Worm (Caenorhabditis elegans) whole organism, L3 larva: Measurements from ENCODE around the gene T04F3.1.

ENCODE experiments used
- R02D3.7 ChIP-seq: fragments of 150-350 bp; optimal IDR thresholded peaks from 2 replicates; lab custom pipeline; 2014; ENCODE audit warnings: missing biosample characterization, missing genetic modification characterization
- ZK546.5 ChIP-seq: sonication (generic microtip); optimal IDR thresholded peaks from 2 replicates; lab custom pipeline; 2017; ENCODE audit warnings: missing biosample characterization, missing genetic modification characterization
- aly-2 ChIP-seq: fragments of 150-350 bp; optimal IDR thresholded peaks from 2 replicates; lab custom pipeline; 2014; ENCODE audit warnings: missing biosample characterization, missing genetic modification characterization
- ama-1 ChIP-seq: fragments of 150-350 bp; optimal IDR thresholded peaks from 2 replicates; lab custom pipeline; 2018
- ceh-16 ChIP-seq: sonication (generic microtip); optimal IDR thresholded peaks from 2 replicates; lab custom pipeline; 2017; ENCODE audit warnings: missing biosample characterization, missing genetic modification characterization
- ceh-28 ChIP-seq: fragments of 150-350 bp; optimal IDR thresholded peaks from 2 replicates; lab custom pipeline; 2014; ENCODE audit warnings: missing biosample characterization, missing genetic modification reagents, missing genetic modification characterization
- ceh-9 ChIP-seq: sonication (generic microtip); optimal IDR thresholded peaks from 2 replicates; lab custom pipeline; 2018; ENCODE audit warnings: missing biosample characterization, missing genetic modification characterization
- daf-12 ChIP-seq: fragments of 150-350 bp; optimal IDR thresholded peaks from 2 replicates; lab custom pipeline; 2014; ENCODE audit warnings: missing biosample characterization, missing genetic modification reagents, missing genetic modification characterization
- egl-5 ChIP-seq: fragments of 150-350 bp; optimal IDR thresholded peaks from 2 replicates; lab custom pipeline; 2017; ENCODE audit warnings: missing biosample characterization, missing genetic modification reagents, missing genetic modification characterization, inconsistent platforms
- elt-1 ChIP-seq: fragments of 150-350 bp; optimal IDR thresholded peaks from 2 replicates; lab custom pipeline; 2014; ENCODE audit warnings: missing biosample characterization, missing genetic modification characterization
- elt-2 ChIP-seq: sonication (generic microtip); optimal IDR thresholded peaks from 2 replicates; lab custom pipeline; 2016; ENCODE audit warnings: missing genetic modification reagents, mild to moderate bottlenecking, missing genetic modification characterization, missing compliant biosample characterization
- elt-3 ChIP-seq, 3 experiments: fragments of 150-350 bp in 1 of 3; sonication (generic microtip) in 2 of 3; optimal IDR thresholded peaks; 2 replicates in 2 of 3; 4 replicates in 1 of 3; lab custom pipeline; 2014 to 2017; ENCODE audit warnings: missing biosample characterization in 3 of 3, missing genetic modification characterization in 3 of 3
- eor-1 ChIP-seq, 2 experiments: fragments of 150-350 bp; optimal IDR thresholded peaks; 2 replicates each; lab custom pipeline; 2014 to 2018; ENCODE audit warnings: missing biosample characterization in 2 of 2, missing genetic modification characterization in 2 of 2
- fkh-10 ChIP-seq: sonication (generic microtip); optimal IDR thresholded peaks from 2 replicates; lab custom pipeline; 2017; ENCODE audit warnings: missing biosample characterization, missing genetic modification reagents, missing genetic modification characterization
- fkh-2 ChIP-seq: fragments of 150-350 bp; optimal IDR thresholded peaks from 2 replicates; lab custom pipeline; 2014; ENCODE audit warnings: missing biosample characterization, missing genetic modification reagents, missing genetic modification characterization
- fos-1 ChIP-seq: fragments of 150-350 bp; optimal IDR thresholded peaks from 2 replicates; lab custom pipeline; 2014; ENCODE audit warnings: missing biosample characterization, missing genetic modification characterization
- hmg-11 ChIP-seq: sonication (generic microtip); optimal IDR thresholded peaks from 2 replicates; lab custom pipeline; 2016; ENCODE audit warnings: missing genetic modification characterization, missing compliant biosample characterization
- jun-1 ChIP-seq: fragments of 150-350 bp; optimal IDR thresholded peaks from 2 replicates; lab custom pipeline; 2014; ENCODE audit warnings: missing biosample characterization, missing genetic modification reagents, missing genetic modification characterization
- lin-15B ChIP-seq: fragments of 150-350 bp; optimal IDR thresholded peaks from 2 replicates; lab custom pipeline; 2014; ENCODE audit warnings: missing biosample characterization, missing genetic modification characterization
- lin-39 ChIP-seq: fragments of 150-350 bp; optimal IDR thresholded peaks from 2 replicates; lab custom pipeline; 2018; ENCODE audit warnings: missing biosample characterization, missing genetic modification reagents, missing genetic modification characterization
- lsy-12 ChIP-seq: sonication (generic microtip); optimal IDR thresholded peaks from 2 replicates; lab custom pipeline; 2016; ENCODE audit warnings: mild to moderate bottlenecking, missing genetic modification characterization, missing compliant biosample characterization
- mdl-1 ChIP-seq: fragments of 150-350 bp; optimal IDR thresholded peaks from 2 replicates; lab custom pipeline; 2014; ENCODE audit warnings: missing biosample characterization, missing genetic modification characterization
- mml-1 ChIP-seq: fragments of 150-350 bp; sonication (generic microtip); optimal IDR thresholded peaks from 3 replicates; lab custom pipeline; 2014; ENCODE audit warnings: missing biosample characterization, missing genetic modification characterization
- nfya-1 ChIP-seq: sonication (generic microtip); optimal IDR thresholded peaks from 2 replicates; lab custom pipeline; 2017; ENCODE audit warnings: missing genetic modification characterization, mild to moderate bottlenecking, missing compliant biosample characterization, antibody characterized with exemption, moderate library complexity; ENCODE audit not compliant: insufficient read depth
- nhr-11 ChIP-seq: fragments of 150-350 bp; optimal IDR thresholded peaks from 2 replicates; lab custom pipeline; 2014; ENCODE audit warnings: missing biosample characterization, missing genetic modification characterization
- nhr-12 ChIP-seq: fragments of 150-350 bp; optimal IDR thresholded peaks from 2 replicates; lab custom pipeline; 2014; ENCODE audit warnings: missing biosample characterization, missing genetic modification characterization
- nhr-23 ChIP-seq: fragments of 150-350 bp; optimal IDR thresholded peaks from 2 replicates; lab custom pipeline; 2014; ENCODE audit warnings: missing biosample characterization, missing genetic modification reagents, missing genetic modification characterization
- nhr-237 ChIP-seq: fragments of 150-350 bp; optimal IDR thresholded peaks from 2 replicates; lab custom pipeline; 2014; ENCODE audit warnings: missing biosample characterization, missing genetic modification characterization
- nhr-25 ChIP-seq: sonication (generic microtip); optimal IDR thresholded peaks from 2 replicates; lab custom pipeline; 2017; ENCODE audit warnings: missing biosample characterization, missing genetic modification characterization
- nhr-28 ChIP-seq: fragments of 150-350 bp; optimal IDR thresholded peaks from 2 replicates; lab custom pipeline; 2014; ENCODE audit warnings: missing biosample characterization, missing genetic modification characterization
- nhr-43 ChIP-seq: sonication (generic microtip); optimal IDR thresholded peaks from 2 replicates; lab custom pipeline; 2016; ENCODE audit warnings: mild to moderate bottlenecking, missing genetic modification characterization, missing compliant biosample characterization; ENCODE audit not compliant: poor library complexity, severe bottlenecking
- nhr-67 ChIP-seq: fragments of 150-350 bp; optimal IDR thresholded peaks from 2 replicates; lab custom pipeline; 2014; ENCODE audit warnings: missing biosample characterization, missing genetic modification characterization
- nhr-76 ChIP-seq: fragments of 150-350 bp; sonication (generic microtip); optimal IDR thresholded peaks from 5 replicates; lab custom pipeline; 2014; ENCODE audit warnings: missing biosample characterization, missing genetic modification characterization
- nhr-77 ChIP-seq: fragments of 150-350 bp; optimal IDR thresholded peaks from 2 replicates; lab custom pipeline; 2014; ENCODE audit warnings: missing biosample characterization, missing genetic modification characterization
- pha-4 ChIP-seq: fragments of 150-350 bp; optimal IDR thresholded peaks from 2 replicates; lab custom pipeline; 2014; ENCODE audit warnings: missing biosample characterization, missing genetic modification reagents, missing genetic modification characterization
- pqm-1 ChIP-seq: fragments of 150-350 bp; optimal IDR thresholded peaks from 2 replicates; lab custom pipeline; 2017; ENCODE audit warnings: missing biosample characterization, missing genetic modification characterization, inconsistent platforms
- sea-2 ChIP-seq: fragments of 150-350 bp; sonication (generic microtip); optimal IDR thresholded peaks from 4 replicates; lab custom pipeline; 2014; ENCODE audit warnings: missing biosample characterization, missing genetic modification reagents, missing genetic modification characterization
- skn-1 ChIP-seq: fragments of 150-350 bp; optimal IDR thresholded peaks from 2 replicates; lab custom pipeline; 2014; ENCODE audit warnings: missing biosample characterization, missing genetic modification characterization
- snpc-4 ChIP-seq: fragments of 150-350 bp; optimal IDR thresholded peaks from 2 replicates; lab custom pipeline; 2014; ENCODE audit warnings: missing biosample characterization, missing genetic modification characterization
- tbx-2 ChIP-seq: sonication (generic microtip); optimal IDR thresholded peaks from 2 replicates; lab custom pipeline; 2016; ENCODE audit warnings: mild to moderate bottlenecking, missing genetic modification characterization, missing compliant biosample characterization
- unc-39 ChIP-seq: sonication (generic microtip); optimal IDR thresholded peaks from 4 replicates; lab custom pipeline; 2017; ENCODE audit warnings: missing biosample characterization, missing genetic modification characterization
- unc-62 ChIP-seq: fragments of 150-350 bp; sonication (generic microtip); optimal IDR thresholded peaks from 4 replicates; lab custom pipeline; 2014; ENCODE audit warnings: missing biosample characterization, missing genetic modification reagents, missing genetic modification characterization
- zag-1 ChIP-seq: fragments of 150-350 bp; optimal IDR thresholded peaks from 2 replicates; lab custom pipeline; 2014; ENCODE audit warnings: missing biosample characterization, missing genetic modification characterization
- ztf-11 ChIP-seq: fragments of 150-350 bp; optimal IDR thresholded peaks from 2 replicates; lab custom pipeline; 2014; ENCODE audit warnings: missing biosample characterization, missing genetic modification characterization
- ztf-4 ChIP-seq: fragments of 150-350 bp; optimal IDR thresholded peaks from 2 replicates; lab custom pipeline; 2014; ENCODE audit warnings: missing biosample characterization, missing genetic modification characterization

T04F3.1 gene

DNA sequence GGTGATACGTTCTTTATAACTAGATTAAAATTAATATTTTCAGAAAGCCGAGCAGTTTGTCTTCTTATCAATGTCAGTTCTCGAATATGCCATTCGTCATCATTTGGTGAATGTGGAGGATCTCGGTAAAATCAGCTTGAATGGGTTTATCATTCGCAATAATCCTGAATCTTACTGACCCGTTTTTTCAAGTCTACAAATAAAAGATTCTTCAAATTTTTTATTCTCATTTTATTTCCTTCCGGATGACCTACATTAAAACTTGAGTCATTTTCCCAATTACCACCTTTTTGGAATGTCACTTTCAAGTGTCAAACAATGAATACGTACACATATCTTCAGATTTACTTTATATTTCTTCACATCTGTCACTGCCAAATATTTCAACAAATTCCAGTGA is 20.5 kb downstream of the T04F3.1 start, which contains the start of gene T04F3.5:
Gene T04F3.5 (plus strand): TSS at position 301 of the 400 bp plus-strand sequence.
- TF ChIP-seq tbx-2 (tag; lab: Kevin White, UChicago): no peak
- no peak for TF ChIP-seq pqm-1
- no peak for TF ChIP-seq ztf-11
- TF ChIP-seq sea-2 (GFP tag; lab: Kevin White, UChicago): no peak
- TF ChIP-seq nhr-12 (tag; lab: Kevin White, UChicago): no peak
- TF ChIP-seq lin-15B: no peak
- TF ChIP-seq mml-1: no peak
- no peak for TF ChIP-seq elt-1 (tag; lab: Kevin White, UChicago)
- TF ChIP-seq elt-3 (tag; optimal IDR thresholded peaks at IDR 0.05; lab: Kevin White, UChicago): no peak

DNA sequence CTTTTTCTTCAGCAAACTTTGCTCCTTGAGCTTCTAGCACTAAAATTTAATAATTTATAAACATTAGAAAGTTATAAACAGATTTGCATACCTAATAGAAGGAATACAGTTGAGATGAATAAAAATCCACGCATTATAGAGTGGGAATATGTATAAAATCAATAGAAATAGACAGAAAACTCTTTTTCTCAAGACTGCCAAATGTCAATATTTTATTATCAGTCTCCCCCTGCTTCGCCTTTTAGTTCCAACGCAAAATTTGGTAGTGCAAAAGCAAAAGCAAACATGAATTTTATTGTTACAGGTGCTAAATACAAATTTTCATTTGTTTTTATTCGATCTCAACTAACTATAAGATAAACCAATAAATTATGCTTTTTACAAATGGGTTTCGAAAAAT is 23.0 kb downstream of the T04F3.1 start, which contains the start of gene T04F3.4:
Gene T04F3.4 (minus strand): TSS at position 187 of the 400 bp plus-strand sequence.
- TF ChIP-seq nhr-77 (tag; lab: Kevin White, UChicago) (no peak), ceh-9 (tag; lab: Kevin White, UChicago) (no peak), tbx-2 (tag; lab: Kevin White, UChicago) (no peak), aly-2 (tag; lab: Kevin White, UChicago) (no peak), ZK546.5 (no peak), unc-62 (GFP tag; lab: Kevin White, UChicago) (no peak), nfya-1 (tag; lab: Kevin White, UChicago) (no peak), nhr-76 (no peak), nhr-237 (tag; lab: Kevin White, UChicago) (no peak), fkh-10 (no peak), pqm-1 (no peak), nhr-12 (tag; lab: Kevin White, UChicago) (no peak), elt-1 (tag; lab: Kevin White, UChicago) (no peak), ceh-28 (tag; lab: Kevin White, UChicago) (peak; percentile 8), ama-1 (lab: Kevin White, UChicago) (no peak), egl-5 (tag; lab: Kevin White, UChicago) (no peak), ceh-16 (tag; lab: Kevin White, UChicago) (no peak), nhr-25 (no peak), elt-2 (peak; percentile 4), pha-4 (tag; lab: Kevin White, UChicago) (peak; percentile 24)

DNA sequence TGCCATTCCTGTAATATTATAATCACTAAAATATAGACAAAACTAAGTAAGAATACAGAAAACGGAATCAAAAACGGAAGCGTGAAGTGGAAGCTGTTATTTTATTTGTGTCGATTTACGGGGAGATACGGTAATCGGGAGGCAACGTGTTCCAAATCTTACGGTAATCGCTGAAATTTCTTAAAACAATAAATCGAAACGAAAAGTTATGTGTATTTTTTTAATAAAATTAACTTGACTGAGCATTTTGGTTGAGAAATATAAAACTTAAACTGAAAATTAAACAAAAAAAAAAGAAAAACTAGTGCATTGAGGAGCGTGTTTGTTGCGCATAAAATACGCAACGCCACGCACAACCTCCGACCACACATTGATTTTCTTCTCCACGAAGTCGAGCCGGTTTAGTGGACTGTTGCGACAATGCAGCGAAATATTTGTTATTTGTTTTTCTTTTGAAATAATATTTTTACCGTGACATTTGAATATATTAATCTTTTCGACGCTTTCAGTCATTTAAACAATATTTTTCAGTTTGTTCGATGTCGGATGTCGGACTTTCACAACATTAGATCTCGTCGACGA is 24.6 kb downstream of the T04F3.1 start, which contains the start of the genes F55A11.1 and syx-5:
Gene F55A11.1 (minus strand): TSS at position 13 of the 582 bp plus-strand sequence.
Gene syx-5 (plus strand): TSS at position 532 of the 582 bp plus-strand sequence.
- TF ChIP-seq hmg-11 (tag; lab: Kevin White, UChicago) (peak; percentile 83), zag-1 (no peak), nhr-23 (peak; percentile 84), nhr-76 (no peak), snpc-4 (tag; lab: Kevin White, UChicago) (peak; percentile 89), aly-2 (tag; lab: Kevin White, UChicago) (peak; percentile 7), pqm-1 (peak; percentile 53), ceh-28 (tag; lab: Kevin White, UChicago) (peak; percentile 86), lsy-12 (tag; lab: Kevin White, UChicago) (peak; percentile 95), jun-1 (peak; percentile 72), mdl-1 (tag; lab: Kevin White, UChicago) (no peak), R02D3.7 (tag; lab: Kevin White, UChicago) (peak; percentile 97), egl-5 (tag; lab: Kevin White, UChicago) (peak; percentile 10), unc-39 (tag; lab: Kevin White, UChicago) (no peak), ztf-4 (tag; lab: Kevin White, UChicago) (no peak), pha-4 (tag; lab: Kevin White, UChicago) (peak; percentile 88), nhr-11 (tag; lab: Kevin White, UChicago) (peak; percentile 14), sea-2 (GFP tag; lab: Kevin White, UChicago) (no peak), nhr-28 (tag; lab: Kevin White, UChicago) (no peak), tbx-2 (tag; lab: Kevin White, UChicago) (peak; percentile 84), fkh-2 (tag; lab: Kevin White, UChicago) (no peak), nhr-77 (tag; lab: Kevin White, UChicago) (no peak), elt-3 (tag; optimal IDR thresholded peaks at IDR 0.05; lab: Kevin White, UChicago) (no peak), elt-2 (peak; percentile 61), elt-1 (tag; lab: Kevin White, UChicago) (peak; percentile 36), ztf-11 (no peak), ama-1 (lab: Kevin White, UChicago) (no peak), ZK546.5 (no peak), fkh-10 (peak; percentile 86), fos-1 (tag; lab: Kevin White, UChicago) (no peak), lin-39 (no peak), mml-1 (no peak), nhr-43 (tag; lab: Kevin White, UChicago) (peak; percentile 82), lin-15B (peak; percentile 83), eor-1 (tag; optimal IDR thresholded peaks at IDR 0.05; lab: Kevin White, UChicago) (no peak), nhr-237 (tag; lab: Kevin White, UChicago) (no peak), daf-12 (tag; lab: Kevin White, UChicago) (no peak), skn-1 (tag; lab: Kevin White, UChicago) (peak; percentile 20), nhr-67 (tag; lab: Kevin White, UChicago) (no peak), ceh-16 (tag; lab: Kevin White, UChicago) (no peak), unc-62 (GFP tag; lab: Kevin White, UChicago) (no peak), ceh-9 (tag; lab: Kevin White, UChicago) (no peak), nhr-25 (peak; percentile 49)
